Fruit fly (Drosophila melanogaster) Kc167 (cell line): Measurements from ENCODE around the gene osp.

Experiments used
- Myc ChIP-seq: fragments of >200 bp; optimal IDR thresholded peaks from 2 replicates; lab custom pipeline; 2017; ENCODE audit warnings: missing external identifiers
- Sin3A ChIP-seq: fragments of >200 bp; optimal IDR thresholded peaks from 2 replicates; lab custom pipeline; 2018; ENCODE audit warnings: missing external identifiers
- h ChIP-seq: fragments of >200 bp; optimal IDR thresholded peaks from 3 replicates; lab custom pipeline; 2018; ENCODE audit warnings: missing external identifiers
- insv ChIP-seq: fragments of >200 bp; optimal IDR thresholded peaks from 3 replicates; lab custom pipeline; 2018; ENCODE audit warnings: missing external identifiers
- psq ChIP-seq: fragments of >200 bp; optimal IDR thresholded peaks from 2 replicates; lab custom pipeline; 2017; ENCODE audit warnings: missing external identifiers
- ttk ChIP-seq: sonication (Bioruptor generic); optimal IDR thresholded peaks from 2 replicates; lab custom pipeline; 2017; ENCODE audit warnings: missing external identifiers

dm6 chr2L:14556224-14556623, 132.9 kb downstream of the osp start:
- TF ChIP-seq Sin3A (lab: Kevin White, UChicago) (no peak), psq (no peak), insv (lab: Kevin White, UChicago) (no peak), Myc (no peak), h (lab: Kevin White, UChicago) (no peak), ttk (lab: Kevin White, UChicago) (no peak)
